Worm (Caenorhabditis elegans) whole organism, mixed stage, embryonic: Measurements from ENCODE around the gene lgmn-1.

Source experiments
- bed-3 ChIP-seq: fragments of 200-800 bp; sonication (Bioruptor generic); optimal IDR thresholded peaks from 3 replicates; lab custom pipeline; 2018; ENCODE audit warnings: mild to moderate bottlenecking, missing genetic modification characterization, moderate library complexity, missing compliant biosample characterization
- blmp-1 ChIP-seq: fragments of 150-350 bp; optimal IDR thresholded peaks from 2 replicates; lab custom pipeline; 2014; ENCODE audit warnings: missing biosample characterization, missing genetic modification characterization
- ceh-83 ChIP-seq: fragments of 200-800 bp; sonication (Bioruptor generic); optimal IDR thresholded peaks from 2 replicates; lab custom pipeline; 2018; ENCODE audit warnings: mild to moderate bottlenecking, missing genetic modification characterization, missing compliant biosample characterization
- elt-3 ChIP-seq: fragments of 150-350 bp; optimal IDR thresholded peaks from 2 replicates; lab custom pipeline; 2014; ENCODE audit warnings: missing biosample characterization, missing genetic modification characterization
- lin-13 ChIP-seq: fragments of 150-350 bp; optimal IDR thresholded peaks from 2 replicates; lab custom pipeline; 2014; ENCODE audit warnings: missing biosample characterization, missing genetic modification characterization
- lin-32 ChIP-seq: fragments of 200-800 bp; sonication (Bioruptor generic); optimal IDR thresholded peaks from 2 replicates; lab custom pipeline; 2018; ENCODE audit warnings: mild to moderate bottlenecking, missing genetic modification characterization, missing compliant biosample characterization
- mab-5 ChIP-seq: fragments of 150-350 bp; optimal IDR thresholded peaks from 2 replicates; lab custom pipeline; 2014; ENCODE audit warnings: missing biosample characterization, missing genetic modification characterization
- mep-1 ChIP-seq: fragments of 150-350 bp; optimal IDR thresholded peaks from 2 replicates; lab custom pipeline; 2017; ENCODE audit warnings: missing biosample characterization, missing genetic modification reagents, missing genetic modification characterization, inconsistent platforms
- nhr-237 ChIP-seq: fragments of 150-350 bp; optimal IDR thresholded peaks from 2 replicates; lab custom pipeline; 2014; ENCODE audit warnings: missing biosample characterization, missing genetic modification characterization
- nhr-28 ChIP-seq: fragments of 150-350 bp; optimal IDR thresholded peaks from 2 replicates; lab custom pipeline; 2014; ENCODE audit warnings: missing biosample characterization, missing genetic modification characterization
- unc-39 ChIP-seq: fragments of 150-350 bp; optimal IDR thresholded peaks from 2 replicates; lab custom pipeline; 2014; ENCODE audit warnings: missing biosample characterization, missing genetic modification characterization

DNA sequence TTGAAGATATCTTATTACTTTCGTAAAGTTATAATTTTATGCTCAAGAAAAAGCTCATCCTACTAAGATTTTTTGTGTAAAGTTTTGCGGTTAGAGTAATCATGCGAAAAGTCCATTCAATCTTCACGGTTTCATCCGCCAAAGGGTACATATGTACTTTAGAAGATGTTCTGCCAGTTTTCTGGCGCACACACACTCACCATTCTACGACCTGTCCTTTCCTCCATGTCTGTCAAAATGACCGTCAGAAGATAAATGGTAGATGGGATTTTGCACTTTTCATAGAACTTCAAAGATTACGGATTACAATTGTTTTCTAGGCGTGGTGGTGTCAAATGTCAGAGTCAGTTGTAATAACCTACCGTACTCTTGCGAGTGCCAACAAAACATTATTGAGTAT is 24.6 kb downstream of the lgmn-1 start:
- TF ChIP-seq mep-1 (tag; lab: Kevin White, UChicago) = no peak
- no peak for TF ChIP-seq blmp-1
- TF ChIP-seq unc-39 (tag; lab: Kevin White, UChicago) = no peak
- TF ChIP-seq nhr-237 (tag; lab: Kevin White, UChicago) = no peak
- TF ChIP-seq lin-32 (GFP tag; lab: Kevin White, UChicago) = no peak
- TF ChIP-seq elt-3 (tag; lab: Kevin White, UChicago) = no peak
- TF ChIP-seq mab-5 (tag; lab: Kevin White, UChicago) = no peak
- no peak for TF ChIP-seq lin-13 (tag; lab: Kevin White, UChicago)
- no peak for TF ChIP-seq bed-3 (GFP tag; lab: Kevin White, UChicago)
- no peak for TF ChIP-seq nhr-28
- TF ChIP-seq ceh-83 (GFP tag; lab: Kevin White, UChicago) = no peak
